Worm (Caenorhabditis elegans): ENCODE data around the gene F13E9.9.
A peak's percentile ranks its signal among the peaks of the same experiment; 100 is the strongest.

DNA sequence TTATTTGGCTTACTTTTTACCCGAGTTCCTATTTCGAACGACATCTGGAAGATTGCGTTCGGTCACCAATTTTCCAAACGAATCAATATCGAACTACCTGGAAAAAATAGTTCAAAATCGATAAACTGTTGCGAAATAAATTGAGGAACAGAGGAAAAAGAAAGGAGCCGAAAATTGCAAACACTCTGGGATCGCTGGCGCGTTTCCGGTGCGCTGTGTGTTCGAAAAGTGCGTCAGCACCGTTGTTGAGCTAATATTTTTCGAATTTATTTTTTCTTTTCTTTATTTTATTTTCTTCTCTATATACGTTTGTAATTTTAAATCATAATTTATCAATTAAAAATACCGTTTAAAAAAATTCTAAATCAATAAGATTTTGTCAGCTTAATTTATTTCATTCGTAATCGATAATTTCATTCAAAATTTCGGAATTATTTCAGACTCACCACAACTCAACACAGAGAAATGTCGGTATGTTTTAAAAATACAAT, 34.1 kb upstream of the F13E9.9 start, which contains the start of the genes dnc-1 and lsm-7:
- TF ChIP-seq tbx-9 (tag; optimal IDR thresholded peaks at IDR 0.05; ENCODE audit: borderline replicate concordance) (no peak), nfya-1 (tag; optimal IDR thresholded peaks at IDR 0.05; ENCODE audit: borderline replicate concordance, insufficient read depth) (no peak), mel-28 (tag; optimal IDR thresholded peaks at IDR 0.05; ENCODE audit: borderline replicate concordance) (no peak), lin-54 (GFP tag; optimal IDR thresholded peaks at IDR 0.05) (peak; percentile 77), snpc-1.1 (tag; optimal IDR thresholded peaks at IDR 0.05; ENCODE audit: insufficient read depth) (no peak), nhr-120 (GFP tag; IDR thresholded peaks at IDR 0.05) (no peak)
